Worm (Caenorhabditis elegans): ENCODE measurements around the gene Y32H12A.6.
A peak's percentile ranks its signal among the peaks of the same experiment; 100 is the strongest.

The Y32H12A.6 gene

DNA sequence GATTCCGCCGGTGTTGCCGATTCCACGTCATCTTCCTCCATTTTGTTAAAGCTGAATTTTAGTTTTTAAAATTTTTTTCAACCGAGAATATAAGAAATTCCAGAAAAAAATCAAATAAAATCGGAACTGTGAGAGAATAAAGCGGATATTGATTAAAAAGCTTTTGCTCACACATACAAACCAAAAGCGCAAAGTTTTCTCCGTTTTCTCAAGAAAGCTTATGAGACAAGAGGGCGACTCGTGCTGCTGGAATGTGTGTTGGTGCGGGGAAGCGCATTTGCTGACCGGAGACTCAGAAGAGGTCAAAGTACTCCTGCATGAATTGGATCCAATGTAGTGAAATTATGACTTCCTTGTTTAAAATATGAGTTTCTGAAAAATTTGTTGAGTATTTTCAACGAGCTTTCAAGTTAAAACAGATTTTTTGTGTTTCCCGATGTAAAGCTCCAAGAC is 2.1 kb downstream of the Y32H12A.6 start, which contains the start of gene paqr-2:
Gene paqr-2 (minus strand): TSS at position 51 of the 453 bp plus-strand sequence.
- TF ChIP-seq ztf-23 (GFP tag; IDR thresholded peaks at IDR 0.05): no peak

DNA sequence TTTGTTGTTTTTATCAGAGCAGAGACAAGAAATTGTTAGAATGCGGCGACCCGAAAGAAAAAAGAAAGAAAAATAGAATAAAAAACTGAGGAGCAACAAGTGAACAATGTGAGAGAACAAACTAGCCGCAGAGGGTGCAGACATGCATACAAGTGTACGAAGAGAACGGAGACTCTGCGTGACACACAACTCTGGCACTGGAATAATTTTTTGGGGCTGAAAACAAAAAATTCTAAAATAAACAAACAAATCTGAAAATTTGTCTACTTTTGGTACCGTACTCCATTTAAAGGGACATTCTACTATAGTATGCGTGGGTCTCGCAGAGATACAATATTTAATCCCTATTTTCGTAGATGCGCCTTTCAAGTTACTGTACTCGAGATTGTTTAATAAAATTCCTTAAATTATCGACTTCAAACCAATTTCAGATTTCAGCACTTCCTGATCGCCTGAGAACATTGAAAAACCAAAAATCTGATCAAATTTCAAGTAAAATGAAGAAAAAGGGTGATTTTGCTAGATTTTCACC is 6.9 kb downstream of the Y32H12A.6 start:
- no peak for TF ChIP-seq T22C8.4 (GFP tag; IDR thresholded peaks at IDR 0.05)
- no peak for TF ChIP-seq cog-1 (tag; optimal IDR thresholded peaks at IDR 0.05)
- TF ChIP-seq ztf-29 (GFP tag; IDR thresholded peaks at IDR 0.05): no peak
- no peak for TF ChIP-seq flt-1 (GFP tag; IDR thresholded peaks at IDR 0.05)
- no peak for TF ChIP-seq tab-1 (GFP tag; IDR thresholded peaks at IDR 0.05)
- no peak for TF ChIP-seq med-1 (GFP tag; optimal IDR thresholded peaks at IDR 0.05; ENCODE audit: insufficient read depth)
- TF ChIP-seq ztf-23 (GFP tag; IDR thresholded peaks at IDR 0.05): no peak
- no peak for TF ChIP-seq ref-1 (GFP tag; conservative IDR thresholded peaks at IDR 0.05)
- TF ChIP-seq klf-2 (GFP tag; conservative IDR thresholded peaks at IDR 0.05): no peak

DNA sequence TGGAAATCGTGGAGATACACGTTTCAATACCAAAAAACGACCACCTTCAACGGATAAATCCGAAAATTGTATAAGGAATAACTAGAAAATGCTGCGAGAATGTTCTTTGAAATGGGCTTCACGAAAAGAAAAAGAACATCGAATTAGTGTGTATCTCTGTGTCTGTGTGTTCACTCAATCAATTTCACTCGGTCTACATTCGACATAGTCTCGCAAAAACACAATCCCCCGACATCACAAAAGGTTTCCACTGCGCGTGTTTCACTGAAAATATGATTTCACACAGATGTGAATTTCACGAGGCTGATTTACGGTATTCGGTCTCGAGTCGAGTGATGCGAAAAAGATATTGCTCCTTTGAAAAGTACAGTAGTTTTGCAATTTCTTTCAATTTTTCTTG is 8.3 kb downstream of the Y32H12A.6 start:
- no peak for TF ChIP-seq ztf-29 (GFP tag; IDR thresholded peaks at IDR 0.05)
- no peak for TF ChIP-seq cog-1 (tag; optimal IDR thresholded peaks at IDR 0.05)
- no peak for TF ChIP-seq flt-1 (GFP tag; IDR thresholded peaks at IDR 0.05)
- no peak for TF ChIP-seq T22C8.4 (GFP tag; IDR thresholded peaks at IDR 0.05)
- TF ChIP-seq klf-2 (GFP tag; conservative IDR thresholded peaks at IDR 0.05): no peak
- no peak for TF ChIP-seq ref-1 (GFP tag; conservative IDR thresholded peaks at IDR 0.05)
- no peak for TF ChIP-seq tab-1 (GFP tag; IDR thresholded peaks at IDR 0.05)
- TF ChIP-seq ztf-23 (GFP tag; IDR thresholded peaks at IDR 0.05): no peak
- no peak for TF ChIP-seq med-1 (GFP tag; optimal IDR thresholded peaks at IDR 0.05; ENCODE audit: insufficient read depth)

DNA sequence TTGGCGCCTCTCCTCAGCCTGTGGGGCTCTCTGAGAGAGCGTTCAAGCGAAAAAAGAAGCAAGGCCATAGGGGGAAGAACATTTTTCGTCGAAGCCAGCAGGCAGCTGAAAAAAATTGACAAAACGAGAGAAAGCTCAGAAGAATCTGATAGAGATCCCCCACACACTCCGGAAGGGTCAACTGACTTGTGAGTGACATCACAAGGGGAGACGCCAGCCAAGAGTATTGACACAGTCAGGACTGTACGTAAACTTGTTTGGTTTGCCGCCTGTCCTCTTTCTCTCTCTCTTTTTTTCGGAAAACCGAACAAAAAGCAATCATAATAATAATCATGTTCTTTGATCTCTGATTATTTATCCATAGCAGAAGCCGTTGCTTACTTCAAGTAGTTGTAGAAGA is 9.1 kb downstream of the Y32H12A.6 start:
- TF ChIP-seq klf-2 (GFP tag; conservative IDR thresholded peaks at IDR 0.05) (no peak), ztf-23 (GFP tag; IDR thresholded peaks at IDR 0.05) (no peak), T22C8.4 (GFP tag; IDR thresholded peaks at IDR 0.05) (no peak), ztf-29 (GFP tag; IDR thresholded peaks at IDR 0.05) (no peak), tab-1 (GFP tag; IDR thresholded peaks at IDR 0.05) (no peak), flt-1 (GFP tag; IDR thresholded peaks at IDR 0.05) (no peak), cog-1 (tag; optimal IDR thresholded peaks at IDR 0.05) (no peak), med-1 (GFP tag; optimal IDR thresholded peaks at IDR 0.05; ENCODE audit: insufficient read depth) (no peak), ref-1 (GFP tag; conservative IDR thresholded peaks at IDR 0.05) (no peak)

DNA sequence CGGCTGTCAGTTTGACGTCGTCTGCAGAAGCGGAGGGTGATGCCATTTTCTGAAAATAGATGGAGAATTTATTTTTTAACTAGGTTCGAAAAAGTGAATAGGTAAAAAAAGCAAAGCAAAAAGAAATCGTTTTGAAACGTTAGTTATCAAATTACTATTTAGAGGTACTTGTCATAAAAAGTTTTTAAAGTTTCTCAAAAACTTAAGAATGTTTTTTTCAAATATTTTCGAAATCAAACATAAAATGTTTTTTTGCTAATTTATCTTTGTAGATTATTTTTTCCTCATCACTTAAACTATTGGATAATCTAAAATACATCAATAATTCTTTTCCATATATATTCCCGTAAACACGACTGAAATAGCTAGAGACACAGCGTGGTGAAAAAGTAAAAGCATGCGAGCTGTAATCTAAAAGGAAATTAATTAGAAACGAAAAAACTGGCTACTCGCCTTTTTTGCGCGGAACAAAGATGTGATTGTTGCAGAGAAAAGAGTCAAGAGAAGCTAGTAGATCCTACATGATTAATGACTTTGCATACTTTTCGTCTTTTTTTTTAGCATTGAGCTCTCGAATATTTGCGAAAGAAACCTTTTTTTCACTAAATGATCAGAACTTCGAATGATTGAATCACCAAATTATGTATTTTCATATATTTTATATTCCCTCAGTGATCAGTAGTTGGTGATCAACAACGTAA is 10.6 kb downstream of the Y32H12A.6 start, which contains the start of gene szy-2:
Gene szy-2 (minus strand): TSS at position 51 of the 701 bp plus-strand sequence.
- TF ChIP-seq ztf-29 (GFP tag; IDR thresholded peaks at IDR 0.05) (no peak), ztf-23 (GFP tag; IDR thresholded peaks at IDR 0.05) (no peak)

DNA sequence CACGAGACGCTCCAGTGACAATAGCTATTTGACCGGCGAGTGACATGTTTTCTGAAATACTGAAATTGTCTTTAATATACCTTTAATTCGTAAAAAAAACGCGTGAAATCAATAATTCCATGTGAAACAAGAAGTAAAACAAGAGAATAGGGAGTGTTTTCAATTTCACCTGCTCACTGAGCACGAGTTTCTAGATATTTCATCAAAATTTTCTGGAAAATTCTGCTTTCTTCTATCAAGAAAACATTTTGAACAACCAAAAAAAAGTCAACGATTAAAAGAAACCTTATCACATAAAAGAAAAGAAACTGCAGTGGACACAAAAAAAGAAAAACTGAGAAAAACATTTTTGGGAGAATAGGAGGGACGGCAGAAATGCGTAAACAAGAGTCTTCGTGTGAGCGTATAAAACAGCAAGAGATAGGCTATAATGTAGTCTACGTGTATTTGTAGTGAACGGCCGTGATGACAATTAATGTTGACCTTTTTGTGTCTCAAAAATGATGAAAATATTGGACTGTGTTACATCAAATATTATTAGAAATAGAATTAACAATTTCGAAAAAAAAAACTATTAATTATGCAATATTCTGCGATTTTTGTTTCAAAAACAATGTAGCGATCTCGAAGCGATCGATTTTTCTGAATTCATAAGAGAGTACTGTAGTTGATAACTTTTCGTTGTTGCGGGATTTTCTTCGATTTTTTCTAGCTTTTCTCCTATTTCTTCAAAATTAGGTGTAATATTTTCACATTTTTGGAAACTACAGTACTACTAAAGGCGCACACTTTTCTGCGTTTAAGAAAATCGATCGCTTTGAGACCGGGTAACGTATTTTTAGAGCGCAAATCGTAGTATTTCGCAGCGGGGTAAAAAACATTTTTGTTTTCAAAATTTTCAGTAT is 13.7 kb downstream of the Y32H12A.6 start, which contains the start of gene dhs-9:
Gene dhs-9 (minus strand): TSS at position 51 of the 905 bp plus-strand sequence.
- TF ChIP-seq ztf-23 (GFP tag; IDR thresholded peaks at IDR 0.05) (no peak), tab-1 (GFP tag; IDR thresholded peaks at IDR 0.05) (no peak), cog-1 (tag; optimal IDR thresholded peaks at IDR 0.05) (no peak), ref-1 (GFP tag; conservative IDR thresholded peaks at IDR 0.05) (no peak), klf-2 (GFP tag; conservative IDR thresholded peaks at IDR 0.05) (no peak), T22C8.4 (GFP tag; IDR thresholded peaks at IDR 0.05) (no peak), med-1 (GFP tag; optimal IDR thresholded peaks at IDR 0.05; ENCODE audit: insufficient read depth) (no peak), flt-1 (GFP tag; IDR thresholded peaks at IDR 0.05) (no peak), ztf-29 (GFP tag; IDR thresholded peaks at IDR 0.05) (no peak)

DNA sequence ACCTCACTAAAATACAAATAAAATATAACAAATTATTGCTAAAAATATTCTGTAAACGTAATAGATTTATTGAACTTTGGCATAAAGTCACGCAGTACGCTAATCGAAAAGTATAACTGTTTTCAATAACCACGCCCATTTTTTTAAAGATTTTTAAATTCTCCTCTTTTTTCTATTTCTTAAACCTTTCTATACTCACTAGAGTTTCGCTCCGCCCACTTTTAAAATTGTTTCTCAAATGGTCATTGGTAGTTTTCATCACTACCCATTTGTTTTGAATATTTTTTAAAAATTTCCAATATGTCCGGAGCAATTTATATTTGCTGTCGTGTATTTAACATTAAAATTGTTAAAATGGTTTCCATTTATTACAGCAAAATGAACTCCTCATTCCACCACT is 20.1 kb downstream of the Y32H12A.6 start, which contains the start of gene Y32H12A.1:
Gene Y32H12A.1 (plus strand): TSS at position 301 of the 400 bp plus-strand sequence.
- TF ChIP-seq T22C8.4 (GFP tag; IDR thresholded peaks at IDR 0.05) (no peak), tab-1 (GFP tag; IDR thresholded peaks at IDR 0.05) (no peak), ztf-29 (GFP tag; IDR thresholded peaks at IDR 0.05) (no peak), ztf-23 (GFP tag; IDR thresholded peaks at IDR 0.05) (no peak), flt-1 (GFP tag; IDR thresholded peaks at IDR 0.05) (no peak), cog-1 (tag; optimal IDR thresholded peaks at IDR 0.05) (no peak), med-1 (GFP tag; optimal IDR thresholded peaks at IDR 0.05; ENCODE audit: insufficient read depth) (no peak), klf-2 (GFP tag; conservative IDR thresholded peaks at IDR 0.05) (no peak), ref-1 (GFP tag; conservative IDR thresholded peaks at IDR 0.05) (no peak)

DNA sequence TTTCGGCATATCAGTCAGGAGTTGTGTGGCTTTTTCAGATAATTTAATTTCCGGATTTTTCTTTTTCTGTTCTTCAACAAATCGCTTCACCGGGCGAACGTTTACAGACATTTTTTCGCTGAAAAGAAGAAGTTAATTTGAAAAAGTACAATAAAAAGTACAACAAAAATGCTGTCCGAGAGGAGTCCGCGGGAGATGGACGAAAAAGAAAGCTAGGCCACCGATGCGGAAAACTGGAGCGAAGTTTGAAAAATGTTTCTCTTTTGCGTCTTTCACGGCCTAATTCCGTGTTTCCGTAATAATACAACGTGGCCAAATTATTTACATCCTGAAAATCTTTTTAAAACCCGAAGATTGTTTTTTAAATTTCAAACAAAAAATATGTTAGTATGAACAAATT is 32.7 kb downstream of the Y32H12A.6 start, which contains the start of gene thoc-5:
Gene thoc-5 (minus strand): TSS at position 152 of the 400 bp plus-strand sequence.
- TF ChIP-seq T22C8.4 (GFP tag; IDR thresholded peaks at IDR 0.05): 0 out of 2 replicates have a peak, but pooled peaks have one; percentile 18
- peak; percentile 74 for TF ChIP-seq ztf-23 (GFP tag; IDR thresholded peaks at IDR 0.05)
- 0 out of 2 replicates have a peak, but pooled peaks have one; percentile 10 for TF ChIP-seq ztf-29 (GFP tag; IDR thresholded peaks at IDR 0.05)
- peak; percentile 46; the same call in 1 of the 2 replicates for TF ChIP-seq klf-2 (GFP tag; conservative IDR thresholded peaks at IDR 0.05)
- no peak for TF ChIP-seq med-1 (GFP tag; optimal IDR thresholded peaks at IDR 0.05; ENCODE audit: insufficient read depth)
- no peak for TF ChIP-seq tab-1 (GFP tag; IDR thresholded peaks at IDR 0.05)
- peak; percentile 80 for TF ChIP-seq flt-1 (GFP tag; IDR thresholded peaks at IDR 0.05)
- no peak for TF ChIP-seq cog-1 (tag; optimal IDR thresholded peaks at IDR 0.05)
- TF ChIP-seq ref-1 (GFP tag; conservative IDR thresholded peaks at IDR 0.05): no peak

DNA sequence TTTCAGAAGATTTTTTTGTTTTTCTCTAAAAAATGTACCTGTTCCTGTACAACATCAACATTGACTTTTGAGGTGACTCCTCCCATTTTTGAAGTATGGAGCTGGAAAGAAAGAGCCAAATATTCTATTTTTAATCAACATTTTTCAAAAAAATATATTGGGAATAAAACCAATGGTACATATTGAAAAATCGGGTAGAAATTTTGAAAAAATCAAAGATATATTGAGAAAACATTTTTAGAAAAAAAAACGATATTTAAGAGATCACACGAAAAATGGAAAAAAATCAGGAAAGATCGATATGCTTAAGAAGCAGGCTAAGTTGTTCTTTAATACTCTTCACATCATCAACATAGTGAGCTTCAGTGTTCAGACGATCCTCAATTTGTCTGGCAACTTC is 36.0 kb downstream of the Y32H12A.6 start, which contains the start of gene glrx-21:
Gene glrx-21 (minus strand): TSS at position 101 of the 400 bp plus-strand sequence.
- no peak for TF ChIP-seq flt-1 (GFP tag; IDR thresholded peaks at IDR 0.05)
- TF ChIP-seq ztf-29 (GFP tag; IDR thresholded peaks at IDR 0.05): no peak
- no peak for TF ChIP-seq klf-2 (GFP tag; conservative IDR thresholded peaks at IDR 0.05)
- TF ChIP-seq T22C8.4 (GFP tag; IDR thresholded peaks at IDR 0.05): no peak
- TF ChIP-seq ztf-23 (GFP tag; IDR thresholded peaks at IDR 0.05): no peak
- no peak for TF ChIP-seq med-1 (GFP tag; optimal IDR thresholded peaks at IDR 0.05; ENCODE audit: insufficient read depth)
- no peak for TF ChIP-seq ref-1 (GFP tag; conservative IDR thresholded peaks at IDR 0.05)
- TF ChIP-seq tab-1 (GFP tag; IDR thresholded peaks at IDR 0.05): no peak
- no peak for TF ChIP-seq cog-1 (tag; optimal IDR thresholded peaks at IDR 0.05)
